Fruit fly (Drosophila melanogaster) whole organism, wandering third instar larva: ENCODE data around the gene CG1910.

Source experiments
- CG32264 ChIP-seq: fragments of 200-800 bp; sonication (Bioruptor generic); optimal IDR thresholded peaks from 2 replicates; lab custom pipeline; 2016; ENCODE audit warnings: missing biosample characterization, missing genetic modification characterization
- Dfd ChIP-seq: fragments of >200 bp; optimal IDR thresholded peaks from 2 replicates; lab custom pipeline; 2017; ENCODE audit warnings: missing biosample characterization, missing genetic modification characterization
- GATAd ChIP-seq: sonication (Bioruptor generic); optimal IDR thresholded peaks from 2 replicates; lab custom pipeline; 2016; ENCODE audit warnings: missing biosample characterization, missing genetic modification characterization
- Hr78 ChIP-seq: fragments of >200 bp; optimal IDR thresholded peaks from 2 replicates; lab custom pipeline; 2017; ENCODE audit warnings: missing biosample characterization, missing genetic modification characterization
- br ChIP-seq: fragments of 200-800 bp; sonication (Bioruptor generic); optimal IDR thresholded peaks from 2 replicates; lab custom pipeline; 2016; ENCODE audit warnings: missing biosample characterization, missing genetic modification characterization
- pan ChIP-seq: fragments of >200 bp; optimal IDR thresholded peaks from 2 replicates; lab custom pipeline; 2017

- no peak for TF ChIP-seq Hr78 (GFP tag; lab: Kevin White, UChicago)
- TF ChIP-seq Dfd, result no peak
- no peak for TF ChIP-seq br (GFP tag; lab: Kevin White, UChicago)
- no peak for TF ChIP-seq CG32264
- TF ChIP-seq pan (lab: Kevin White, UChicago), result no peak
- TF ChIP-seq GATAd (GFP tag; lab: Kevin White, UChicago), result no peak
These were observed 39.2 kb upstream of the CG1910 start, which contains the start of gene CG42693 for dm6 chr3R:31708240-31708639.
